Worm (Caenorhabditis elegans) whole organism, early embryonic: Measurements from ENCODE around the gene F42A9.8.
A peak's percentile ranks its signal among the peaks of the same experiment; 100 is the strongest.

ENCODE experiments used
- B0310.2 ChIP-seq: sonication (generic microtip); optimal IDR thresholded peaks from 2 replicates; lab custom pipeline; 2016; ENCODE audit warnings: mild to moderate bottlenecking, missing genetic modification characterization, missing compliant biosample characterization
- F13C5.2 ChIP-seq: sonication (generic microtip); optimal IDR thresholded peaks from 2 replicates; lab custom pipeline; 2017; ENCODE audit warnings: mild to moderate bottlenecking, missing genetic modification characterization, inconsistent platforms, missing compliant biosample characterization
- aly-1 ChIP-seq: sonication (generic microtip); optimal IDR thresholded peaks from 2 replicates; lab custom pipeline; 2016; ENCODE audit warnings: missing genetic modification characterization, missing compliant biosample characterization
- ama-1 ChIP-seq: fragments of 150-350 bp; optimal IDR thresholded peaks from 2 replicates; lab custom pipeline; 2014
- ceh-13 ChIP-seq: fragments of 200-800 bp; sonication (Bioruptor generic); optimal IDR thresholded peaks from 2 replicates; lab custom pipeline; 2018; ENCODE audit warnings: mild to moderate bottlenecking, missing genetic modification characterization, missing compliant biosample characterization
- ceh-36 ChIP-seq: sonication (generic microtip); optimal IDR thresholded peaks from 2 replicates; lab custom pipeline; 2016; ENCODE audit warnings: missing genetic modification characterization, inconsistent platforms, missing compliant biosample characterization
- ets-7 ChIP-seq: sonication (generic microtip); optimal IDR thresholded peaks from 2 replicates; lab custom pipeline; 2016; ENCODE audit warnings: missing genotype, missing genetic modification characterization, missing compliant biosample characterization
- flt-1 ChIP-seq: fragments of 200-800 bp; sonication (Bioruptor generic); IDR thresholded peaks from 2 replicates; pipeline ENCODE4 v1.3.6; 2022; ENCODE audit warnings: missing genetic modification characterization, missing compliant biosample characterization
- hmbx-1 ChIP-seq: sonication (generic microtip); optimal IDR thresholded peaks from 2 replicates; lab custom pipeline; 2016; ENCODE audit warnings: mild to moderate bottlenecking, missing genetic modification characterization, missing compliant biosample characterization
- hmg-4 ChIP-seq: fragments of 200-800 bp; sonication (Bioruptor generic); optimal IDR thresholded peaks from 2 replicates; lab custom pipeline; 2018; ENCODE audit warnings: mild to moderate bottlenecking, missing genetic modification characterization, missing compliant biosample characterization
- hnd-1 ChIP-seq: sonication (generic microtip); optimal IDR thresholded peaks from 2 replicates; lab custom pipeline; 2016; ENCODE audit warnings: missing genetic modification characterization, missing compliant biosample characterization
- pes-1 ChIP-seq: fragments of 200-800 bp; sonication (Bioruptor generic); IDR thresholded peaks from 2 replicates; pipeline ENCODE4 v1.3.6; 2022; ENCODE audit warnings: missing genetic modification reagents, missing genetic modification characterization, missing compliant biosample characterization
- scrt-1 ChIP-seq: fragments of 200-800 bp; sonication (Bioruptor generic); IDR thresholded peaks from 2 replicates; pipeline ENCODE4 v1.3.6; 2022; ENCODE audit warnings: missing genetic modification characterization, missing compliant biosample characterization
- sea-1 ChIP-seq: fragments of 200-800 bp; sonication (Bioruptor generic); conservative IDR thresholded peaks from 2 replicates; pipeline ENCODE4 v1.3.6; 2022; ENCODE audit warnings: missing genetic modification characterization, missing compliant biosample characterization
- tbx-11 ChIP-seq: fragments of 200-800 bp; sonication (Bioruptor generic); IDR thresholded peaks from 2 replicates; pipeline ENCODE4 v1.3.6; 2022; ENCODE audit warnings: missing genetic modification characterization, missing compliant biosample characterization
- tbx-37 ChIP-seq: fragments of 200-800 bp; sonication (Bioruptor generic); conservative IDR thresholded peaks from 2 replicates; pipeline ENCODE4 v1.3.6; 2022; ENCODE audit warnings: missing genetic modification reagents, missing genetic modification characterization, missing compliant biosample characterization
- tra-4 ChIP-seq: sonication (generic microtip); optimal IDR thresholded peaks from 2 replicates; lab custom pipeline; 2017; ENCODE audit warnings: missing genetic modification characterization, missing compliant biosample characterization

The F42A9.8 gene

DNA sequence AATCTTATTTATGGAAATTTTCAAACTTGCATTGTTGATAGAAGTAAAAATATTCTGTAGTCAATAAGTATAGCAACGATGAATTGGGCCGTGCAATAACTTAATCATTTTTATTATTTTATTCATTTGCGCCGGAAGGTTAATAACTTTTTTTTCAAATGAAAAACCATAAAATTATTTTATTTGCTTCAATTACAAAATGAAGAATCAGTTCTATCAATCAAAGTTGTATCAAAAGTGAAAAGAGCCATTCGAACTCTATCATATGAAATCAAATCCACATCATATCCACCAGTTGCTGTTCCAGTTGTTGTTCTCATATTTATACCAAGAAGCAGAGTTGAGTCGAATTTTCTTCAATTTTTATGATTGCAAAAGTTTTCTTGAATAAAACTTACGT lies 29.9 kb upstream of the F42A9.8 start, which contains the start of gene cyp-33E1:
Gene cyp-33E1 (minus strand): TSS at position 101 of the 400 bp plus-strand sequence.
- no peak for TF ChIP-seq ceh-13
- no peak for TF ChIP-seq scrt-1 (GFP tag; lab: Robert Waterston, UW)
- TF ChIP-seq tbx-11 (GFP tag; lab: Robert Waterston, UW), result no peak
- no peak for TF ChIP-seq pes-1
- no peak for TF ChIP-seq flt-1 (GFP tag; lab: Robert Waterston, UW)
- no peak for TF ChIP-seq ets-7 (tag; lab: Kevin White, UChicago)
- TF ChIP-seq F13C5.2 (tag; lab: Kevin White, UChicago), result no peak
- no peak for TF ChIP-seq ama-1 (lab: Kevin White, UChicago)

- no peak for TF ChIP-seq ceh-13
- no peak for TF ChIP-seq ets-7 (tag; lab: Kevin White, UChicago)
- TF ChIP-seq tbx-37, result no peak
- TF ChIP-seq aly-1 (tag; lab: Kevin White, UChicago), result no peak
- no peak for TF ChIP-seq ama-1 (lab: Kevin White, UChicago)
- no peak for TF ChIP-seq flt-1 (GFP tag; lab: Robert Waterston, UW)
- no peak for TF ChIP-seq ceh-36 (tag; lab: Kevin White, UChicago)
- no peak for TF ChIP-seq hmbx-1
- no peak for TF ChIP-seq hnd-1
- no peak for TF ChIP-seq hmg-4 (GFP tag; lab: Kevin White, UChicago)
- no peak for TF ChIP-seq scrt-1 (GFP tag; lab: Robert Waterston, UW)
- no peak for TF ChIP-seq tra-4 (tag; lab: Kevin White, UChicago)
- no peak for TF ChIP-seq sea-1 (GFP tag; lab: Robert Waterston, UW)
- no peak for TF ChIP-seq pes-1
- TF ChIP-seq F13C5.2 (tag; lab: Kevin White, UChicago), result no peak
These were observed 25.8 kb upstream of the F42A9.8 start, which contains the start of gene C49C8.3 for ce11 chrIV:8644432-8644831. Gene C49C8.3 (plus strand): TSS chrIV:8644732.

- TF ChIP-seq hmbx-1 (no peak), ets-7 (tag; lab: Kevin White, UChicago) (no peak)
These were observed 20.2 kb upstream of the F42A9.8 start, which contains the start of gene F42A9.9 for ce11 chrIV:8638761-8639160. Gene F42A9.9 (minus strand): TSS chrIV:8638861.

DNA sequence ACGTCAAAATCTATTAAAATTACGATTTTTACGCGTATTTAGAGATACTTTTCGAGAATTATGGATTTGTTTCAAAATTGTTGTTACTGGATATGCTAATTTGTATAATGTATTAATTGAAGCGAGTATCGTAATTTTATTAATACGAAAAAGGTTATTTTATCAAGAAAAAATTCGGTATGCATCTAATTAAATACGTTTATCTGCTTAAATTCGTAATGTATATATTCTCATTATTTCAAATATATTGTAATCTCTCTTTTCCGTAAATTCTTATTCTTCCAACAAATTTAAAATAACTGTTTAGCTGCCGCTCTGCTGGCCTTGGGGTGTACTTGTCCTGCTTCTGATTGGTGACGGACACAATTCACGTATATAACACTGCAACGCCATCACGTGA lies 12.4 kb upstream of the F42A9.8 start, which contains the start of gene dgk-4:
Gene dgk-4 (plus strand): TSS at position 301 of the 400 bp plus-strand sequence.
- TF ChIP-seq hmbx-1 (no peak), tbx-11 (GFP tag; lab: Robert Waterston, UW) (no peak), flt-1 (GFP tag; lab: Robert Waterston, UW) (no peak), F13C5.2 (tag; lab: Kevin White, UChicago) (no peak)

DNA sequence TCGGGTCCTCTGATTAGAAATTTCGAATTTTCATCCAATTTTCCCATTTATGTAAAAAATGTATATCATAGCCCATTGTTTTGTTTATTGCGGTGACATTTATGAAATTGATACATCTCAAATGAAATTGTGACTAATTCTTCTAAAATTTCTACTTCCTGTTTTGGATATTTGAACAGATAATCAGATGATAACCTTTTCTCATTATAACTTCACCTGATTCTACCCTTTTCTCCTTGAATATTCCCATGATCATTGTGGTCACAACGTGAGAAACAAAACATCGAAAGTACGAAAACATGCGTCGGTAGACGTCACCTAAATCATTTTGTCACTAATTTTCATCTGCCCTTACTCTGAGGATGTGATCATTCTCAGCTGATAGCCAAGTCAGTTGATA lies 11.7 kb upstream of the F42A9.8 start:
- TF ChIP-seq hmg-4 (GFP tag; lab: Kevin White, UChicago), result no peak
- TF ChIP-seq B0310.2, result no peak
- TF ChIP-seq flt-1 (GFP tag; lab: Robert Waterston, UW), result no peak
- no peak for TF ChIP-seq hnd-1
- no peak for TF ChIP-seq ets-7 (tag; lab: Kevin White, UChicago)
- TF ChIP-seq F13C5.2 (tag; lab: Kevin White, UChicago), result no peak
- TF ChIP-seq hmbx-1, result no peak
- TF ChIP-seq scrt-1 (GFP tag; lab: Robert Waterston, UW), result no peak
- TF ChIP-seq aly-1 (tag; lab: Kevin White, UChicago), result no peak

DNA sequence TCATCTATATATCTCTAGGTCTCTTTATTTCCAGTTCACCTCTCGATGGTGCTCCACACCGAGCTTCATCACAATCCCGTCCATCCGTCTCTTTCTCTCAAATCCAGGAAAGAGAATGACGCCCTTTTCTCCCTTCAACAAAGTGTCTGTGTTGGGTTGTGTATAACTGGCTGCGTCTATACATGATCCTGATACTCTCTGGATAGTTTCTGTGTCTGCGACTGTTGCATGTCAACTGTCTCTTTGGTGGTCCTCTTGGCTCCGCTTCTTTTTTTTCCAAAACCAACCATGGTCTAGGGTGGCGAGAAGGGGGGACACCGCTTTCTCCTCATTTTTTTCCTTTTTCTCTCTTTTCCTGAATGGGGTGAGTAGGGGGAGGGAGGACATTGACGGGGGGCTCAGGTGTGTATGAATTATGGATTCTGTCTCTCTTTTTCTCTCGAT lies 11.0 kb upstream of the F42A9.8 start:
- 0 out of 2 replicates have a peak, but pooled peaks have one; percentile 43 for TF ChIP-seq tbx-11 (GFP tag; lab: Robert Waterston, UW)
- TF ChIP-seq scrt-1 (GFP tag; lab: Robert Waterston, UW), result no peak

- TF ChIP-seq ets-7 (tag; lab: Kevin White, UChicago) (no peak), hmg-4 (GFP tag; lab: Kevin White, UChicago) (no peak), tra-4 (tag; lab: Kevin White, UChicago) (no peak), B0310.2 (no peak), hmbx-1 (no peak), hnd-1 (no peak), ceh-13 (no peak), ama-1 (lab: Kevin White, UChicago) (no peak), flt-1 (GFP tag; lab: Robert Waterston, UW) (no peak), sea-1 (GFP tag; lab: Robert Waterston, UW) (no peak), ceh-36 (tag; lab: Kevin White, UChicago) (no peak), tbx-37 (no peak), F13C5.2 (tag; lab: Kevin White, UChicago) (no peak), tbx-11 (GFP tag; lab: Robert Waterston, UW) (no peak)
These were observed 9.7 kb upstream of the F42A9.8 start for ce11 chrIV:8628262-8628661.

ce11 chrIV:8627328-8627727 lies 8.7 kb upstream of the F42A9.8 start, which contains the start of gene F42A9.11:
Gene F42A9.11 (plus strand): TSS chrIV:8627637.
- TF ChIP-seq B0310.2 (no peak), aly-1 (tag; lab: Kevin White, UChicago) (peak; percentile 40), ceh-13 (no peak), tbx-37 (no peak), tra-4 (tag; lab: Kevin White, UChicago) (no peak), pes-1 (no peak), hnd-1 (no peak), ets-7 (tag; lab: Kevin White, UChicago) (no peak), hmbx-1 (no peak), sea-1 (GFP tag; lab: Robert Waterston, UW) (no peak), F13C5.2 (tag; lab: Kevin White, UChicago) (no peak), ama-1 (lab: Kevin White, UChicago) (no peak), hmg-4 (GFP tag; lab: Kevin White, UChicago) (peak; percentile 12)
